Worm (Caenorhabditis elegans): ENCODE data around the gene mct-4.

Gene mct-4

ce11 chrX:4969228-4969627 lies 39.7 kb upstream of the mct-4 start, which contains the start of gene M03F4.6:
TSS of gene M03F4.6 (minus strand) at chrX:4969328.
- TF ChIP-seq B0310.2 (tag; optimal IDR thresholded peaks at IDR 0.05) (no peak), pes-1 (GFP tag; IDR thresholded peaks at IDR 0.05) (no peak), sea-1 (GFP tag; conservative IDR thresholded peaks at IDR 0.05) (0 out of 2 replicates have a peak, but pooled peaks have one; percentile 68), ama-1 (optimal IDR thresholded peaks at IDR 0.05) (peak; percentile 39), scrt-1 (GFP tag; IDR thresholded peaks at IDR 0.05) (no peak)

DNA sequence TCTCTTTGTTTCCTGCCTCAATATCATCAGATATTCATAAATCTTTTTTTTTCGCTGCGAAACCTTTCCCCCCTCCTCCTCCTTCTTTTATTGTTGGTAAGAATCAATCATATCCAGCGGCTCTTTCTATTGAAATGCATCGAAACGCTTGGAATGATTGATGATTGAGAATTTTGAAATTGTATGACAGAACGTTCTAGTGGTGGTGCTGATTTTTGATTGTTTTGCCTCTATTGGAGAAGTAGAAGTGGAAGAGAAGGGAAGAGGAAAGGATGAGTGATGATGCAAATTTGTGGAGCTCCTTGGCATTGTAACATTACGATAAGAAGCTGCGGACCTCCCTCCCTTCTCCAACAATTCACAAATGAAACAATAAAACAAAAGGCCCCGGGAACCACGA lies 36.0 kb upstream of the mct-4 start:
- TF ChIP-seq B0310.2 (tag; optimal IDR thresholded peaks at IDR 0.05) (no peak), pes-1 (GFP tag; IDR thresholded peaks at IDR 0.05) (no peak), ceh-13 (GFP tag; optimal IDR thresholded peaks at IDR 0.05) (no peak), tbx-37 (GFP tag; conservative IDR thresholded peaks at IDR 0.05) (no peak), hnd-1 (tag; optimal IDR thresholded peaks at IDR 0.05) (no peak), tra-4 (tag; optimal IDR thresholded peaks at IDR 0.05) (no peak), tbx-11 (GFP tag; IDR thresholded peaks at IDR 0.05) (no peak), ets-7 (tag; optimal IDR thresholded peaks at IDR 0.05) (no peak), F13C5.2 (tag; optimal IDR thresholded peaks at IDR 0.05) (no peak), scrt-1 (GFP tag; IDR thresholded peaks at IDR 0.05) (no peak), aly-1 (tag; optimal IDR thresholded peaks at IDR 0.05) (no peak), hmg-4 (GFP tag; optimal IDR thresholded peaks at IDR 0.05) (no peak), ceh-36 (tag; optimal IDR thresholded peaks at IDR 0.05) (no peak), hmbx-1 (tag; optimal IDR thresholded peaks at IDR 0.05) (no peak), flt-1 (GFP tag; IDR thresholded peaks at IDR 0.05) (no peak), ama-1 (optimal IDR thresholded peaks at IDR 0.05) (no peak), sea-1 (GFP tag; conservative IDR thresholded peaks at IDR 0.05) (no peak)

DNA sequence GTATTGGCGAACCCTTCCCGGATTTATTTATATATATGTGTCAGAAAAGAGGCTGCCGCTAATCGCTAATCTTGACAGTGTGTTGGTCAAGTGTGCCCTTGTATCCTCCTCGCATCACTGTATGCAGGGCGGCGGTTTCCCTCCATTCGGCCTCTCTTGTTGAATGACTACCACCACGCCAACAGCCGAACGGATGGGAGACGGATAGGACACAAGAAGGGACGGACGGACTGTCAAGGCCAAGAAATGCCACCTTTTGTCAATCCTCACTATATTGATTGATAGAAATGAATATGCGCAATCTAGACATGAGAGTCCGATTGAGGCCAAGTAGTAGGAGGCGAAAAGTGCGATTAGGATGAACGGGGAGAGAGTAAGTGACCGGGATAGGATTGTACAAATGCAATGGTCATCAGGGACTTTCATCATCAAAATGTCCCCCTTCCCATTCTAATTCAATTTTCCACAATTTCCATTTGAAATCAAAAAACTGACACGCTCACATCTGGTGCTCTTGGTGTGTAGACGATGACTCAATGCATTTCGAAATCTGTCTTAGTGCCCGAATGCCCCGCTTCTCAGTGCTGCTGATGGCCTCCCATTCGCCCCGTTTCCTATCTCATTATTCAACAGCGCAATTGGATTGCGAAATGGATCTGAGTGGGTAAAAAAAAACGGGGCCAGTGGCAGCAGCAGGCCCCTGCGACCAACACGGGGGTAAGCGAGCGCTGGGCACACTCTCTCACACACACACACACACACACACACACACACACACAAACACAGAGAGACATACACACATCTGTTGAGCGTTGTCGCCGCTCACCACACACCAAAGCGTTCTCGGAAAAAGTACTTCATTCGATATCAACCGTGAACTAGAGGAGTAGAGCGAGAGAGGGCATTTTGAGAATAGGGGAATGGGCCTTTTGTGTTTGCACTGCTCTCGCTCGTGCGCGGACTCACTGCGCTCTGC lies 32.4 kb upstream of the mct-4 start:
- TF ChIP-seq hmg-4 (GFP tag; optimal IDR thresholded peaks at IDR 0.05) (peak; percentile 22), aly-1 (tag; optimal IDR thresholded peaks at IDR 0.05) (no peak), F13C5.2 (tag; optimal IDR thresholded peaks at IDR 0.05) (no peak), ama-1 (optimal IDR thresholded peaks at IDR 0.05) (peak; percentile 13), B0310.2 (tag; optimal IDR thresholded peaks at IDR 0.05) (no peak), tbx-37 (GFP tag; conservative IDR thresholded peaks at IDR 0.05) (no peak), ceh-13 (GFP tag; optimal IDR thresholded peaks at IDR 0.05) (no peak), hnd-1 (tag; optimal IDR thresholded peaks at IDR 0.05) (no peak), tbx-11 (GFP tag; IDR thresholded peaks at IDR 0.05) (no peak), scrt-1 (GFP tag; IDR thresholded peaks at IDR 0.05) (0 out of 2 replicates have a peak, but pooled peaks have one; percentile 9), sea-1 (GFP tag; conservative IDR thresholded peaks at IDR 0.05) (peak; percentile 57; the same call in 1 of the 2 replicates), ets-7 (tag; optimal IDR thresholded peaks at IDR 0.05) (no peak), ceh-36 (tag; optimal IDR thresholded peaks at IDR 0.05) (no peak), pes-1 (GFP tag; IDR thresholded peaks at IDR 0.05) (peak; percentile 34; the same call in 1 of the 2 replicates), hmbx-1 (tag; optimal IDR thresholded peaks at IDR 0.05) (no peak), tra-4 (tag; optimal IDR thresholded peaks at IDR 0.05) (no peak), flt-1 (GFP tag; IDR thresholded peaks at IDR 0.05) (no peak)

DNA sequence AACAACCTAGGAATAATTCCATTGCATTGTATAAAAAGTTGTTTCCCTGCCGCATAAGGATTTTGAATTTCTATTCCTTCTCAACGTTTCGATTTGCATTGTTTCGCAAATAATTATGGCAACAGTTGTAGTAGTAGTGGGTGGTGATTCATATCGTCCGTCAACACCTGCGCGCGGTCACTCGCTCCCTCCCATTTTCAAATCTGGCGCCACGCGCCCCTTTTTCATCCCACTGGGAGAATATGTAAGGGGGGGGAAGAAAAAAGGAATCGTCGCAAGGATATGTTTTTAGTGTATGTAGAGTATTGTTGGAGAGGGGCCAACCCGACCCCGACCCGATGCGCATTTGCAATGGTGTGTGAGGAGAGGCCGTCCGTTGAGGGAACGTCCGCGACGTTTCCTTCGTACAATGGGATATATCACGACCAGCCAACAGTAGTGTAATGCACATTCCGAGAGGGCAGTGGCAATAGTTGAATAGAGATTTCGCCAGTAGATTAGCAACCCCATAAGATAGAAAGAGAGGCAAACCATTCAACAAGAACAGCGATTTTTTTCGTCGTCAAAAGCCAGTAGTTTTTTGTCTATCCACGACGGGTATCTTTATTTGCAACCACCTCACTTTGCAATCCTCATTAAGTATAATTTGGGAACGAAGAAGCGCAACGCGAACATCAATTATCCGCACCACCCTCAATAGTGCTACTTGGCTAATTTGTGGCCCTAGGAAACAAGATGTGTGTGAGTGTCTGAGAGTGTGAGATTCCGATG lies 31.5 kb upstream of the mct-4 start:
- TF ChIP-seq pes-1 (GFP tag; IDR thresholded peaks at IDR 0.05) (peak; percentile 69), hmg-4 (GFP tag; optimal IDR thresholded peaks at IDR 0.05) (peak; percentile 4), aly-1 (tag; optimal IDR thresholded peaks at IDR 0.05) (no peak), ama-1 (optimal IDR thresholded peaks at IDR 0.05) (no peak), flt-1 (GFP tag; IDR thresholded peaks at IDR 0.05) (peak; percentile 58; the same call in 1 of the 2 replicates), scrt-1 (GFP tag; IDR thresholded peaks at IDR 0.05) (peak; percentile 74), sea-1 (GFP tag; conservative IDR thresholded peaks at IDR 0.05) (peak; percentile 31; the same call in 1 of the 2 replicates), B0310.2 (tag; optimal IDR thresholded peaks at IDR 0.05) (peak; percentile 81), tbx-11 (GFP tag; IDR thresholded peaks at IDR 0.05) (peak; percentile 75; the same call in 1 of the 2 replicates), tbx-37 (GFP tag; conservative IDR thresholded peaks at IDR 0.05) (no peak; the same call in 1 of the 2 replicates)

DNA sequence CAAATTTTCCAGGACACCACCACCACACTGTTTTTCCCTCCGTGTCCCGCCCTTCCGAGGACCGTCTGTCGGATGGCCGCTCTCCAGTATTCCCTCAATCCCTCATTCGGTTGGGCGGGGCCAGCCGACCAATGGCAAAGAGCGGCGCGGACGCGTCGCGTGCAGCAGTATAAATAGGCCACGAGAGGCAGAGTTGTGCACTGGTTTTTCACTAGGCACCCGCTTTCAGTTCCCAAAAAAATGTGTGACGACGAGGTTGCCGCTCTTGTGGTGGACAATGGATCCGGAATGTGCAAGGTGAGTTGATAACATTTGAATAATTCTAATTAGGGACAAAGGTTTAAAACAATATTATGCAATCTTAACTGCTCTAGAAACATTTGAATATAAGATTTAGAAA lies 30.9 kb upstream of the mct-4 start, which contains the start of gene act-4:
act-4 (plus strand) TSS at position 200 of the 400 bp plus-strand sequence.
- TF ChIP-seq hmg-4 (GFP tag; optimal IDR thresholded peaks at IDR 0.05): peak; percentile 23
- 0 out of 2 replicates have a peak, but pooled peaks have one; percentile 17 for TF ChIP-seq tbx-11 (GFP tag; IDR thresholded peaks at IDR 0.05)
- TF ChIP-seq sea-1 (GFP tag; conservative IDR thresholded peaks at IDR 0.05): no peak

ce11 chrX:4959440-4959839 lies 29.9 kb upstream of the mct-4 start:
- TF ChIP-seq F13C5.2 (tag; optimal IDR thresholded peaks at IDR 0.05) (no peak), pes-1 (GFP tag; IDR thresholded peaks at IDR 0.05) (no peak), sea-1 (GFP tag; conservative IDR thresholded peaks at IDR 0.05) (0 out of 2 replicates have a peak, but pooled peaks have one; percentile 31), tbx-37 (GFP tag; conservative IDR thresholded peaks at IDR 0.05) (no peak)

ce11 chrX:4958986-4959385 lies 29.4 kb upstream of the mct-4 start:
- TF ChIP-seq sea-1 (GFP tag; conservative IDR thresholded peaks at IDR 0.05) (no peak), tbx-11 (GFP tag; IDR thresholded peaks at IDR 0.05) (no peak), flt-1 (GFP tag; IDR thresholded peaks at IDR 0.05) (no peak), hmg-4 (GFP tag; optimal IDR thresholded peaks at IDR 0.05) (no peak)

All from whole organism, early embryonic.